Worm (Caenorhabditis elegans) whole organism, L3 larva: ENCODE measurements around the gene K01A11.3.

Experiments
- ZK546.5 ChIP-seq: sonication (generic microtip); optimal IDR thresholded peaks from 2 replicates; lab custom pipeline; 2017; ENCODE audit warnings: missing biosample characterization, missing genetic modification characterization
- aly-2 ChIP-seq: fragments of 150-350 bp; optimal IDR thresholded peaks from 2 replicates; lab custom pipeline; 2014; ENCODE audit warnings: missing biosample characterization, missing genetic modification characterization
- ama-1 ChIP-seq: fragments of 150-350 bp; optimal IDR thresholded peaks from 2 replicates; lab custom pipeline; 2018
- ceh-28 ChIP-seq: fragments of 150-350 bp; optimal IDR thresholded peaks from 2 replicates; lab custom pipeline; 2014; ENCODE audit warnings: missing biosample characterization, missing genetic modification reagents, missing genetic modification characterization
- ceh-9 ChIP-seq: sonication (generic microtip); optimal IDR thresholded peaks from 2 replicates; lab custom pipeline; 2018; ENCODE audit warnings: missing biosample characterization, missing genetic modification characterization
- daf-12 ChIP-seq: fragments of 150-350 bp; optimal IDR thresholded peaks from 2 replicates; lab custom pipeline; 2014; ENCODE audit warnings: missing biosample characterization, missing genetic modification reagents, missing genetic modification characterization
- egl-5 ChIP-seq: fragments of 150-350 bp; optimal IDR thresholded peaks from 2 replicates; lab custom pipeline; 2017; ENCODE audit warnings: missing biosample characterization, missing genetic modification reagents, missing genetic modification characterization, inconsistent platforms
- elt-3 ChIP-seq, 3 experiments: fragments of 150-350 bp in 1 of 3; sonication (generic microtip) in 2 of 3; optimal IDR thresholded peaks; 2 replicates in 2 of 3; 4 replicates in 1 of 3; lab custom pipeline; 2014 to 2017; ENCODE audit warnings: missing biosample characterization in 3 of 3, missing genetic modification characterization in 3 of 3
- fos-1 ChIP-seq: fragments of 150-350 bp; optimal IDR thresholded peaks from 2 replicates; lab custom pipeline; 2014; ENCODE audit warnings: missing biosample characterization, missing genetic modification characterization
- lin-15B ChIP-seq: fragments of 150-350 bp; optimal IDR thresholded peaks from 2 replicates; lab custom pipeline; 2014; ENCODE audit warnings: missing biosample characterization, missing genetic modification characterization
- lin-39 ChIP-seq: fragments of 150-350 bp; optimal IDR thresholded peaks from 2 replicates; lab custom pipeline; 2018; ENCODE audit warnings: missing biosample characterization, missing genetic modification reagents, missing genetic modification characterization
- lsy-12 ChIP-seq: sonication (generic microtip); optimal IDR thresholded peaks from 2 replicates; lab custom pipeline; 2016; ENCODE audit warnings: mild to moderate bottlenecking, missing genetic modification characterization, missing compliant biosample characterization
- mdl-1 ChIP-seq: fragments of 150-350 bp; optimal IDR thresholded peaks from 2 replicates; lab custom pipeline; 2014; ENCODE audit warnings: missing biosample characterization, missing genetic modification characterization
- mml-1 ChIP-seq: fragments of 150-350 bp; sonication (generic microtip); optimal IDR thresholded peaks from 3 replicates; lab custom pipeline; 2014; ENCODE audit warnings: missing biosample characterization, missing genetic modification characterization
- nhr-11 ChIP-seq: fragments of 150-350 bp; optimal IDR thresholded peaks from 2 replicates; lab custom pipeline; 2014; ENCODE audit warnings: missing biosample characterization, missing genetic modification characterization
- nhr-12 ChIP-seq: fragments of 150-350 bp; optimal IDR thresholded peaks from 2 replicates; lab custom pipeline; 2014; ENCODE audit warnings: missing biosample characterization, missing genetic modification characterization
- nhr-28 ChIP-seq: fragments of 150-350 bp; optimal IDR thresholded peaks from 2 replicates; lab custom pipeline; 2014; ENCODE audit warnings: missing biosample characterization, missing genetic modification characterization
- nhr-43 ChIP-seq: sonication (generic microtip); optimal IDR thresholded peaks from 2 replicates; lab custom pipeline; 2016; ENCODE audit warnings: mild to moderate bottlenecking, missing genetic modification characterization, missing compliant biosample characterization; ENCODE audit not compliant: poor library complexity, severe bottlenecking
- nhr-76 ChIP-seq: fragments of 150-350 bp; sonication (generic microtip); optimal IDR thresholded peaks from 5 replicates; lab custom pipeline; 2014; ENCODE audit warnings: missing biosample characterization, missing genetic modification characterization
- nhr-77 ChIP-seq: fragments of 150-350 bp; optimal IDR thresholded peaks from 2 replicates; lab custom pipeline; 2014; ENCODE audit warnings: missing biosample characterization, missing genetic modification characterization
- pqm-1 ChIP-seq: fragments of 150-350 bp; optimal IDR thresholded peaks from 2 replicates; lab custom pipeline; 2017; ENCODE audit warnings: missing biosample characterization, missing genetic modification characterization, inconsistent platforms
- unc-39 ChIP-seq: sonication (generic microtip); optimal IDR thresholded peaks from 4 replicates; lab custom pipeline; 2017; ENCODE audit warnings: missing biosample characterization, missing genetic modification characterization
- unc-62 ChIP-seq: fragments of 150-350 bp; sonication (generic microtip); optimal IDR thresholded peaks from 4 replicates; lab custom pipeline; 2014; ENCODE audit warnings: missing biosample characterization, missing genetic modification reagents, missing genetic modification characterization
- ztf-4 ChIP-seq: fragments of 150-350 bp; optimal IDR thresholded peaks from 2 replicates; lab custom pipeline; 2014; ENCODE audit warnings: missing biosample characterization, missing genetic modification characterization

Gene K01A11.3

ce11 chrIII:3400444-3400843, 52.0 kb downstream of the K01A11.3 start:
- TF ChIP-seq ama-1: no peak
- no peak for TF ChIP-seq mdl-1 (tag; lab: Kevin White, UChicago)
- TF ChIP-seq pqm-1 (tag; lab: Kevin White, UChicago): no peak
- TF ChIP-seq nhr-28 (tag; lab: Kevin White, UChicago): no peak
- TF ChIP-seq unc-39: no peak
- no peak for TF ChIP-seq nhr-43
- no peak for TF ChIP-seq nhr-76
- TF ChIP-seq ztf-4 (tag; lab: Kevin White, UChicago): no peak
- no peak for TF ChIP-seq lsy-12 (tag; lab: Kevin White, UChicago)
- no peak for TF ChIP-seq egl-5 (tag; lab: Kevin White, UChicago)
- TF ChIP-seq ceh-28 (tag; lab: Kevin White, UChicago): no peak
- TF ChIP-seq fos-1 (tag; lab: Kevin White, UChicago): no peak
- TF ChIP-seq lin-39 (tag; lab: Kevin White, UChicago): no peak
- TF ChIP-seq aly-2 (tag; lab: Kevin White, UChicago): no peak
- TF ChIP-seq ZK546.5 (tag; lab: Kevin White, UChicago): no peak
- TF ChIP-seq nhr-77 (tag; lab: Kevin White, UChicago): no peak

- TF ChIP-seq ceh-9: no peak
- no peak for TF ChIP-seq unc-62 (GFP tag; lab: Kevin White, UChicago)
- TF ChIP-seq fos-1 (tag; lab: Kevin White, UChicago): no peak
- no peak for TF ChIP-seq nhr-11 (tag; lab: Kevin White, UChicago)
- no peak for TF ChIP-seq daf-12
- no peak for TF ChIP-seq lin-15B (tag; lab: Kevin White, UChicago)
- TF ChIP-seq mml-1 (tag; lab: Kevin White, UChicago): no peak
Measured at ce11 chrIII:3398485-3398884, 53.9 kb downstream of the K01A11.3 start.

- no peak for TF ChIP-seq elt-3 (tag; optimal IDR thresholded peaks at IDR 0.05; lab: Kevin White, UChicago)
- peak; percentile 21 for TF ChIP-seq ama-1
- TF ChIP-seq nhr-12 (tag; lab: Kevin White, UChicago): no peak
Measured at ce11 chrIII:3397678-3398077, 54.7 kb downstream of the K01A11.3 start, which contains the start of gene clpf-1. clpf-1 (plus strand) TSS chrIII:3397743.
